Worm (Caenorhabditis elegans) whole organism, L4 larva: ENCODE measurements around the gene lgc-57.

Experiments used
- D1046.2 ChIP-seq: fragments of 200-800 bp; sonication (Bioruptor generic); IDR thresholded peaks from 2 replicates; pipeline ENCODE4 v1.3.6; 2022; ENCODE audit warnings: missing genetic modification characterization, missing compliant biosample characterization
- F10B5.3 ChIP-seq: sonication (generic microtip); optimal IDR thresholded peaks from 2 replicates; lab custom pipeline; 2016; ENCODE audit warnings: mild to moderate bottlenecking, missing genetic modification characterization, missing compliant biosample characterization
- F26F4.8 ChIP-seq: fragments of 200-800 bp; sonication (Bioruptor generic); conservative IDR thresholded peaks from 2 replicates; pipeline ENCODE4 v1.3.6; 2022; ENCODE audit warnings: missing genetic modification characterization, missing compliant biosample characterization
- F44E2.7 ChIP-seq: fragments of 200-800 bp; sonication (Bioruptor generic); IDR thresholded peaks from 2 replicates; pipeline ENCODE4 v2.1.2; 2022; ENCODE audit warnings: missing genetic modification characterization, missing compliant biosample characterization
- ZK337.2 ChIP-seq: fragments of 200-800 bp; sonication (Bioruptor generic); IDR thresholded peaks from 2 replicates; pipeline ENCODE4 v1.3.6; 2022; ENCODE audit warnings: missing genetic modification reagents, missing genetic modification characterization, missing compliant biosample characterization
- aha-1 ChIP-seq: fragments of 150-350 bp; peaks from one replicate; lab custom pipeline; 2014; ENCODE audit warnings: missing biosample characterization, missing genetic modification characterization
- ces-1 ChIP-seq: fragments of 150-350 bp; sonication (generic microtip); optimal IDR thresholded peaks from 4 replicates; lab custom pipeline; 2014; ENCODE audit warnings: missing biosample characterization, missing genetic modification reagents, missing genetic modification characterization
- daf-16 ChIP-seq, 3 experiments: sonication (generic microtip); optimal IDR thresholded peaks; 2 replicates each; lab custom pipeline; 2016 to 2017; ENCODE audit warnings: missing genetic modification characterization in 3 of 3, missing genetic modification reagents in 3 of 3, mild to moderate bottlenecking in 2 of 3, missing compliant biosample characterization in 2 of 3, missing biosample characterization in 1 of 3, moderate library complexity in 1 of 3
- duxl-1 ChIP-seq: sonication (generic microtip); optimal IDR thresholded peaks from 2 replicates; lab custom pipeline; 2016; ENCODE audit warnings: mild to moderate bottlenecking, missing genetic modification characterization, moderate library complexity, missing compliant biosample characterization; ENCODE audit not compliant: poor library complexity
- dve-1 ChIP-seq: sonication (generic microtip); optimal IDR thresholded peaks from 2 replicates; lab custom pipeline; 2017; ENCODE audit warnings: antibody characterized with exemption, mild to moderate bottlenecking, missing genetic modification characterization, missing compliant biosample characterization; ENCODE audit not compliant: insufficient read depth
- hif-1 ChIP-seq, 2 experiments: sonication (generic microtip); optimal IDR thresholded peaks; 2 replicates each; lab custom pipeline; 2016 to 2017; ENCODE audit warnings: missing compliant biosample characterization in 2 of 2, missing genetic modification characterization in 2 of 2, missing genetic modification reagents in 2 of 2, missing genotype in 2 of 2, mild to moderate bottlenecking in 1 of 2
- hlh-11 ChIP-seq: fragments of 200-800 bp; sonication (Bioruptor generic); optimal IDR thresholded peaks from 2 replicates; lab custom pipeline; 2018; ENCODE audit warnings: mild to moderate bottlenecking, missing genetic modification characterization, missing compliant biosample characterization
- hmg-1.1 ChIP-seq: fragments of 200-800 bp; sonication (Bioruptor generic); IDR thresholded peaks from 2 replicates; pipeline ENCODE4 v1.3.6; 2022; ENCODE audit warnings: missing genetic modification reagents, missing genetic modification characterization, missing compliant biosample characterization
- jun-1 ChIP-seq: fragments of 150-350 bp; optimal IDR thresholded peaks from 2 replicates; lab custom pipeline; 2014; ENCODE audit warnings: missing biosample characterization, missing genetic modification reagents, missing genetic modification characterization
- lin-38 ChIP-seq: fragments of 200-800 bp; sonication (Bioruptor generic); IDR thresholded peaks from 2 replicates; pipeline ENCODE4 v1.3.6; 2022; ENCODE audit warnings: missing genetic modification reagents, missing genetic modification characterization, missing compliant biosample characterization
- lsy-2 ChIP-seq, 2 experiments: fragments of 150-350 bp in 1 of 2; sonication (generic microtip) in 1 of 2; optimal IDR thresholded peaks; 2 replicates each; lab custom pipeline; 2014 to 2017; ENCODE audit warnings: missing biosample characterization in 2 of 2, missing genetic modification characterization in 2 of 2
- madf-5 ChIP-seq, 2 experiments: fragments of 200-800 bp; sonication (Bioruptor generic); IDR thresholded peaks; 2 replicates each; pipeline ENCODE4 v1.3.6; 2022; ENCODE audit warnings: missing compliant biosample characterization in 2 of 2, missing genetic modification characterization in 2 of 2
- madf-9 ChIP-seq: fragments of 200-800 bp; sonication (Bioruptor generic); conservative IDR thresholded peaks from 2 replicates; pipeline ENCODE4 v1.3.6; 2022; ENCODE audit warnings: missing genetic modification reagents, missing genetic modification characterization, missing compliant biosample characterization
- mes-2 ChIP-seq: sonication (generic microtip); optimal IDR thresholded peaks from 2 replicates; lab custom pipeline; 2016; ENCODE audit warnings: missing genotype, mild to moderate bottlenecking, missing genetic modification characterization, missing compliant biosample characterization; ENCODE audit not compliant: poor library complexity, severe bottlenecking
- mxl-3 ChIP-seq: fragments of 200-800 bp; sonication (Bioruptor generic); optimal IDR thresholded peaks from 2 replicates; lab custom pipeline; 2018; ENCODE audit warnings: mild to moderate bottlenecking, missing genetic modification characterization, missing compliant biosample characterization
- nhr-102 ChIP-seq: sonication (generic microtip); optimal IDR thresholded peaks from 2 replicates; lab custom pipeline; 2016; ENCODE audit warnings: mild to moderate bottlenecking, missing genetic modification characterization, moderate library complexity, missing compliant biosample characterization
- nhr-28 ChIP-seq: fragments of 150-350 bp; optimal IDR thresholded peaks from 2 replicates; lab custom pipeline; 2014; ENCODE audit warnings: missing biosample characterization, missing genetic modification characterization
- nhr-42 ChIP-seq: fragments of 200-800 bp; sonication (Bioruptor generic); IDR thresholded peaks from 2 replicates; pipeline ENCODE4 v1.3.6; 2022; ENCODE audit warnings: missing genetic modification characterization, missing compliant biosample characterization
- nhr-77 ChIP-seq: fragments of 150-350 bp; optimal IDR thresholded peaks from 2 replicates; lab custom pipeline; 2014; ENCODE audit warnings: missing biosample characterization, missing genetic modification characterization
- set-16 ChIP-seq: fragments of 200-800 bp; sonication (Bioruptor generic); IDR thresholded peaks from 2 replicates; pipeline ENCODE4 v1.3.6; 2022; ENCODE audit warnings: missing genetic modification reagents, missing genetic modification characterization, missing compliant biosample characterization
- snpc-4 ChIP-seq: fragments of 150-350 bp; optimal IDR thresholded peaks from 2 replicates; lab custom pipeline; 2014; ENCODE audit warnings: missing biosample characterization, missing genetic modification characterization
- spr-3 ChIP-seq: fragments of 200-800 bp; sonication (Bioruptor generic); optimal IDR thresholded peaks from 2 replicates; lab custom pipeline; 2018; ENCODE audit warnings: mild to moderate bottlenecking, missing genetic modification characterization, missing compliant biosample characterization
- tag-97 ChIP-seq: fragments of 200-800 bp; sonication (Bioruptor generic); IDR thresholded peaks from 2 replicates; pipeline ENCODE4 v1.3.6; 2022; ENCODE audit warnings: missing genetic modification characterization, missing compliant biosample characterization
- tra-1 ChIP-seq: fragments of 200-800 bp; sonication (Bioruptor generic); IDR thresholded peaks from 2 replicates; pipeline ENCODE4 v1.3.6; 2022; ENCODE audit warnings: missing genetic modification reagents, missing genetic modification characterization, missing compliant biosample characterization
- unc-130 ChIP-seq: sonication (generic microtip); optimal IDR thresholded peaks from 2 replicates; lab custom pipeline; 2016; ENCODE audit warnings: missing genetic modification reagents, missing genetic modification characterization, missing compliant biosample characterization
- unc-62 ChIP-seq, 3 experiments: fragments of 150-350 bp in 1 of 3; sonication (generic microtip); optimal IDR thresholded peaks in 2 of 3; peaks in 1 of 3; 1 replicate in 1 of 3; 2 replicates in 2 of 3; lab custom pipeline; 2014 to 2017; ENCODE audit warnings: missing biosample characterization in 3 of 3, missing genetic modification characterization in 3 of 3, missing genetic modification reagents in 3 of 3, missing genotype in 1 of 3
- zfp-2 ChIP-seq: sonication (generic microtip); optimal IDR thresholded peaks from 2 replicates; lab custom pipeline; 2016; ENCODE audit warnings: mild to moderate bottlenecking, missing genetic modification characterization, missing compliant biosample characterization
- zip-2 ChIP-seq: fragments of 150-350 bp; optimal IDR thresholded peaks from 2 replicates; lab custom pipeline; 2014; ENCODE audit warnings: missing biosample characterization, missing genetic modification characterization
- ztf-11 ChIP-seq: fragments of 150-350 bp; optimal IDR thresholded peaks from 2 replicates; lab custom pipeline; 2014; ENCODE audit warnings: missing biosample characterization, missing genetic modification characterization

The lgc-57 gene

DNA sequence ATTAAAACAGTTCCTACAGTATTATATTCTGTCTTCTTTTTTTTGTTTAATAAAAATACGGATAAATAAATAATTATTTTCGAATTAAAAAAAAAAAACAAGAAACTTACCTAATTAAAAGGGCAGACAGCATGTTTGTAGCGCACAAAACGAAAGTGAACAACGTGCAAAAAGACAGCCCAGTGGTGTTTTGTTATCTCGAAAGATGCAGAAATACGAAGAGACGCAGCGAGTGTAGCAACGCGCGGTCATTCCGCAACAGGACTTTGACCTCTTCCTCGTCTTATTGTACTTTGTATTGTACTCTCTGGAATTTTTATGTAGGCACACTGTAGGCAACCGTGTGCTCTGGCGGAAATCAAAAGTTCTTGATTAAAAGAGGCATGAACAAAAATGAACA lies 1.2 kb upstream of the lgc-57 start, which contains the start of gene gbh-1 (continued):
- TF ChIP-seq dve-1 (tag; lab: Kevin White, UChicago) (no peak), ztf-11 (no peak), tra-1 (GFP tag; lab: Robert Waterston, UW) (no peak), F10B5.3 (tag; lab: Kevin White, UChicago) (no peak), unc-130 (no peak), madf-5 (GFP tag; IDR thresholded peaks at IDR 0.05; lab: Robert Waterston, UW) (no peak), unc-62 (GFP tag; optimal IDR thresholded peaks at IDR 0.05 in 1 of 2; lab: Kevin White, UChicago) (no peak), unc-62 (tag; optimal IDR thresholded peaks at IDR 0.05; lab: Kevin White, UChicago) (no peak), spr-3 (GFP tag; lab: Kevin White, UChicago) (no peak), ZK337.2 (GFP tag; lab: Robert Waterston, UW) (no peak), daf-16 (GFP tag; optimal IDR thresholded peaks at IDR 0.05; lab: Kevin White, UChicago) (no peak), daf-16 (tag; optimal IDR thresholded peaks at IDR 0.05; lab: Kevin White, UChicago) (peak; percentile 31), lin-38 (GFP tag; lab: Robert Waterston, UW) (no peak), hlh-11 (tag; lab: Kevin White, UChicago) (peak; percentile 59), madf-9 (GFP tag; lab: Robert Waterston, UW) (peak; percentile 73), hif-1 (tag; optimal IDR thresholded peaks at IDR 0.05; lab: Kevin White, UChicago) (peak in 1 of 2 experiments; percentile 73), tag-97 (GFP tag; lab: Robert Waterston, UW) (no peak), lsy-2 (tag; optimal IDR thresholded peaks at IDR 0.05; lab: Kevin White, UChicago) (no peak), ces-1 (GFP tag; lab: Kevin White, UChicago) (no peak), zfp-2 (no peak), F26F4.8 (GFP tag; lab: Robert Waterston, UW) (no peak), duxl-1 (no peak), hmg-1.1 (GFP tag; lab: Robert Waterston, UW) (no peak), aha-1 (tag; lab: Kevin White, UChicago) (no peak), nhr-102 (tag; lab: Kevin White, UChicago) (no peak), F44E2.7 (no peak), jun-1 (tag; lab: Kevin White, UChicago) (no peak), mxl-3 (GFP tag; lab: Kevin White, UChicago) (peak; percentile 50), nhr-28 (tag; lab: Kevin White, UChicago) (peak; percentile 99), nhr-42 (GFP tag; lab: Robert Waterston, UW) (no peak)
- TF ChIP-seq, all 104 proteins: peak for 9

DNA sequence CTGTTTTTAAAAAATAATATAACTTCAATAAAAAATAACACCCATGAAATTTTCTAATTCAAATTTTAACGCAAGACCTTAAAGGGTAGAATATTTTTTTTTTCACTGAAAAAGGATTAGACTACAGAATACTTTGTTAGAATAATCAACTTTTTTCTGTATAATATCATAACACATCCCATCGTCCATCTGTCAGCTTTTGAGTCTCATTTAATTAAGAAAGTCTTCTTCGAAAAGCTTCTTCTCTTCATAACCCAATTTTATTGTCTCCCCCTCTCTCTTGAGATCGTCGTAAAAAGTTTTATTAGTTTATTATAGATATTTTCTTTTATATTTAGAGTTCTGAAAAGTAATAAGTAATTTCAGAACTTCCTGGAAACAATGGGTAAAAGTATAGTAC lies 1.2 kb downstream of the lgc-57 start:
- TF ChIP-seq nhr-77 (tag; lab: Kevin White, UChicago) (no peak), ces-1 (GFP tag; lab: Kevin White, UChicago) (peak; percentile 60)

DNA sequence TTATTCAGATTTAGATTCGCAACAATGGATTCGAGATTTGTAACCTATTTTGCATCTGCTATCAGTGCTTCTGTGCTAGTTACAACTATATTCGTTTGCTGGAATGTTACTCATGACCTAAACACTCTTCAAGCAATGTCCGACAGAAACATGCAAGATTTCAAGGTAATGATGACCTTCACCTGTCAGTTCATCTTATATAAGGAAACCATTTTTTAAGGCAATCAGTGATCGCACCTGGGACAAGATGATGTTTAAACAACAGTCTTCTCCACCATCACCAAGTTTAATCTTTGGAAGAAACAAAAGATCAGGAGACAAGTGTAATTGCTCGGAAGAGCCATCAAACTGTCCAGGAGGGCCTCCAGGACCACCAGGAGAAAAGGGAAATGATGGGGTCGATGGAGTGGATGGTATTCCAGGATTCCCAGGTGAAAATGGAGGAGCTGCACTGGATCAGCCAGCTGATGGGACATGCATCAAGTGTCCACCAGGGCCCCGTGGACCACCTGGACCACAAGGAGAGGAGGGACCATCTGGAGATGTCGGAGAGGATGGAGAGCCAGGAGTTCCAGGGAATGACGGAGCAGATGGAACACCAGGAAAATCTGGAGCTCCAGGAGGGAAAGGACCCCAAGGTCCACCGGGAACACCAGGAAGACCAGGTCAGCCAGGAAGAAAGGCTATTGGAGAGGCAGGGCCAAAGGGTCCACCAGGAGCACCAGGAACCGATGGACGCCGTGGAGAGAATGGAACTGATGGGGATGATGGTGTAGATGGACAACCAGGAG lies 9.0 kb downstream of the lgc-57 start, which contains the start of gene col-79:
Gene col-79 (plus strand): TSS at position 20 of the 791 bp plus-strand sequence.
- no peak for TF ChIP-seq zip-2 (tag; lab: Kevin White, UChicago)
- no peak for TF ChIP-seq snpc-4 (tag; lab: Kevin White, UChicago)
- peak in 1 of 2 experiments; percentile 82 for TF ChIP-seq unc-62 (GFP tag; optimal IDR thresholded peaks at IDR 0.05 in 1 of 2; lab: Kevin White, UChicago)
- no peak for TF ChIP-seq unc-62 (tag; optimal IDR thresholded peaks at IDR 0.05; lab: Kevin White, UChicago)
- TF ChIP-seq mes-2: no peak
- TF ChIP-seq D1046.2 (GFP tag; lab: Robert Waterston, UW): 0 out of 2 replicates have a peak, but pooled peaks have one; percentile 10
- peak; percentile 91 for TF ChIP-seq set-16 (GFP tag; lab: Robert Waterston, UW)
- TF ChIP-seq mxl-3 (GFP tag; lab: Kevin White, UChicago): no peak
